Fruit fly (Drosophila melanogaster): ENCODE data around the gene CG6125.
A peak's percentile ranks its signal among the peaks of the same experiment; 100 is the strongest.

The CG6125 gene

DNA sequence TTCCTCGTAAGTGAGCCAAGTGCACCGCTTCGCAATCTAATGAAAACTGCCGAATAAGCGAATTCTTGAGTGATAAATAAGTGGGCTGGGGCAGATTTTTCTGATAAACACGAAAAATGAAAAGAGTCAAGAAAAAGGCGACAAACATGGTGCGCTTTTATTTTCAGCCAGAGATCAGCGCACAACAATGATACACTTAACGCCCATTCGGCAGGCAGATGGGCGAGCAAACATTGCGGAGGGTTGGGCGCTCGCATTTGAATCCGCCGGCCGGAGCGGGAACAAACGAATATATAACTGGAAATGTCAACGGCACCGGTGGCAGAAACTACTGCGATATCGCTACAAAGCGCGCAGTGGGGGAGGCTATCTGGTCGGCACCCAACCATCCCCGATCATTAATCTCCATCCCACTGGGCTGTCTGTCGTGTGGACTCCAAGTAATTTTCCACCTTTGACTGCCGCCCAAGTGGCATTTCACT, at the start of gene CG6125:
CG6125 (minus strand) TSS at position 51 of the 482 bp plus-strand sequence.
- TF ChIP-seq CG6791 (GFP tag; IDR thresholded peaks at IDR 0.05; ENCODE audit: partially characterized antibody) (peak; percentile 14; the same call in 1 of the 3 replicates), vnd (GFP tag; IDR thresholded peaks at IDR 0.05; ENCODE audit: partially characterized antibody) (0 out of 3 replicates have a peak, but pooled peaks have one; percentile 15), H15 (GFP tag; IDR thresholded peaks at IDR 0.05) (0 out of 3 replicates have a peak, but pooled peaks have one; percentile 31), Drgx (GFP tag; IDR thresholded peaks at IDR 0.05) (no peak), CG10959 (GFP tag; IDR thresholded peaks at IDR 0.05) (0 out of 2 replicates have a peak, but pooled peaks have one; percentile 40), CG3281 (GFP tag; optimal IDR thresholded peaks at IDR 0.05) (peak; percentile 21), zfh1 (GFP tag; IDR thresholded peaks at IDR 0.05) (0 out of 3 replicates have a peak, but pooled peaks have one; percentile 33), CG32772 (GFP tag; IDR thresholded peaks at IDR 0.05) (no peak), CG10274 (GFP tag; optimal IDR thresholded peaks at IDR 0.05) (no peak), HmgD (GFP tag; optimal IDR thresholded peaks at IDR 0.05) (peak; percentile 12), CG10543 (GFP tag; optimal IDR thresholded peaks at IDR 0.05) (peak; percentile 2), ara (GFP tag; IDR thresholded peaks at IDR 0.05) (no peak), Nf-YA (GFP tag; IDR thresholded peaks at IDR 0.05) (0 out of 2 replicates have a peak, but pooled peaks have one; percentile 11), tna (GFP tag; IDR thresholded peaks at IDR 0.05; ENCODE audit: partially characterized antibody) (0 out of 2 replicates have a peak, but pooled peaks have one; percentile 45), Jarid2 (GFP tag; optimal IDR thresholded peaks at IDR 0.05) (peak; percentile 16), Doc3 (GFP tag; IDR thresholded peaks at IDR 0.05; ENCODE audit: partially characterized antibody) (0 out of 3 replicates have a peak, but pooled peaks have one; percentile 19)

DNA sequence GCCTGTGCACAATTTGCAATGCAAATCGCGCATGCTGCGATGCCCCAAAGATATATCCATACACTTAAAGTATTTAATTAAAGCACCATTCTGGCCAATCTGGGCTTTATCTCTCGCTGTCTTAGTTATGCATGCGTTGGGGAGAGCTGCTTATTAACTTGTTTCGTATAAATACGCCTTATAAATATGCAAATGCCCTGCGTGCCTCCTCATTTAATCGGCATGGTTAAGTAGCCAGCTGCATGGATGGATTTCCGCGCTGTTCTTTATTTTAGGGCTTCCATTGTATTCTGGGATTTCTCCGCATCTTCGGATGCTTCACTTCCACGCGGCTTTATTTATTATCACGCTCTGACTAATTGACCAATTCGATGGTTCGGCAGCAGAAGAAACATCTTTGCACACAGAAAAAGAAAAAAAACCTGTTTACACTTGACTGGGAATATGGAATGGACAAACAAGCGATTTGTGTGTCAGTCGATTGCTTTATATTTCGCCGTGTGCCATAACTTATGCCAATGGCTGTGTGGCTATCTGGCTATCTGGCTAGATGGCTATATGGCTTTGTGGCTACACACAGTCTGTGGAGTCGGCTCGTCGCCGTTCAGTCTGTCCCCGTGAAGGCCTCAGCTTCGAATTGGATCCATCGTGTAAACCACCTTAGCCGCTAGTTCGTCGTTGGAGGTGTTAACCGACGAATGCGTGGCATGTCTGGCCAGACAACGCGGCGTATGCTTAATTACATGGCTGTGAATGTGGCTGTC, 44.7 kb upstream of the CG6125 start:
- TF ChIP-seq bowl (GFP tag; IDR thresholded peaks at IDR 0.05) = no peak
- TF ChIP-seq gro (GFP tag; optimal IDR thresholded peaks at IDR 0.05) = no peak
- no peak for TF ChIP-seq eyg (GFP tag; optimal IDR thresholded peaks at IDR 0.05)
- no peak for TF ChIP-seq ase (GFP tag; IDR thresholded peaks at IDR 0.05)
- peak; percentile 32 for TF ChIP-seq CG13894 (tag; optimal IDR thresholded peaks at IDR 0.05)
- TF ChIP-seq Awh (GFP tag; IDR thresholded peaks at IDR 0.05) = 0 out of 2 replicates have a peak, but pooled peaks have one; percentile 26
- no peak for TF ChIP-seq sna (GFP tag; IDR thresholded peaks at IDR 0.05; ENCODE audit: partially characterized antibody)
- TF ChIP-seq CG8388 (GFP tag; optimal IDR thresholded peaks at IDR 0.05) = peak; percentile 6
- peak; percentile 91; the same call in 3 of the 4 replicates for TF ChIP-seq chinmo (GFP tag; IDR thresholded peaks at IDR 0.05; ENCODE audit: partially characterized antibody)
- TF ChIP-seq pfk (GFP tag; optimal IDR thresholded peaks at IDR 0.05) = no peak
- no peak for TF ChIP-seq cato (GFP tag; optimal IDR thresholded peaks at IDR 0.05; ENCODE audit: borderline replicate concordance)
- TF ChIP-seq bab2 (GFP tag; optimal IDR thresholded peaks at IDR 0.05) = no peak
- no peak for TF ChIP-seq pzg (GFP tag; optimal IDR thresholded peaks at IDR 0.05)
- TF ChIP-seq PHDP (tag; optimal IDR thresholded peaks at IDR 0.05) = no peak
- no peak for TF ChIP-seq CG13296 (GFP tag; optimal IDR thresholded peaks at IDR 0.05)
- TF ChIP-seq sob (GFP tag; IDR thresholded peaks at IDR 0.05) = no peak
- no peak for TF ChIP-seq CG17912 (GFP tag; optimal IDR thresholded peaks at IDR 0.05)
- peak in 1 of 2 experiments; percentile 17 for TF ChIP-seq Eip74EF (GFP tag; optimal IDR thresholded peaks at IDR 0.05)
- no peak for TF ChIP-seq grau (tag; optimal IDR thresholded peaks at IDR 0.05)
- no peak for TF ChIP-seq hkb (optimal IDR thresholded peaks at IDR 0.05)
- 0 out of 2 replicates have a peak, but pooled peaks have one; percentile 16 for TF ChIP-seq hkb (GFP tag; IDR thresholded peaks at IDR 0.05)
- peak; percentile 62 for TF ChIP-seq Vsx1 (GFP tag; optimal IDR thresholded peaks at IDR 0.05)
- TF ChIP-seq Fer2 (tag; optimal IDR thresholded peaks at IDR 0.05) = no peak
- TF ChIP-seq slp2 (GFP tag; optimal IDR thresholded peaks at IDR 0.05) = no peak
- no peak for TF ChIP-seq CG7357 (GFP tag; IDR thresholded peaks at IDR 0.05)
- TF ChIP-seq NFAT (GFP tag; IDR thresholded peaks at IDR 0.05) = no peak
- TF ChIP-seq CG12769 (tag; optimal IDR thresholded peaks at IDR 0.05) = peak; percentile 58
- no peak for TF ChIP-seq CG6272 (GFP tag; IDR thresholded peaks at IDR 0.05)
- no peak for TF ChIP-seq pnt (GFP tag; optimal IDR thresholded peaks at IDR 0.05)
- no peak for TF ChIP-seq sr (GFP tag; IDR thresholded peaks at IDR 0.05)
- TF ChIP-seq Oaz (GFP tag; IDR thresholded peaks at IDR 0.05) = no peak
- TF ChIP-seq CG3726 (GFP tag; IDR thresholded peaks at IDR 0.05) = no peak

Data from whole organism, embryonic.